Worm (Caenorhabditis elegans) whole organism, early embryonic: ENCODE measurements around the gene fbxa-6.

Experiments
- B0310.2 ChIP-seq: sonication (generic microtip); optimal IDR thresholded peaks from 2 replicates; lab custom pipeline; 2016; ENCODE audit warnings: mild to moderate bottlenecking, missing genetic modification characterization, missing compliant biosample characterization
- F13C5.2 ChIP-seq: sonication (generic microtip); optimal IDR thresholded peaks from 2 replicates; lab custom pipeline; 2017; ENCODE audit warnings: mild to moderate bottlenecking, missing genetic modification characterization, inconsistent platforms, missing compliant biosample characterization
- ama-1 ChIP-seq: fragments of 150-350 bp; optimal IDR thresholded peaks from 2 replicates; lab custom pipeline; 2014
- ceh-13 ChIP-seq: fragments of 200-800 bp; sonication (Bioruptor generic); optimal IDR thresholded peaks from 2 replicates; lab custom pipeline; 2018; ENCODE audit warnings: mild to moderate bottlenecking, missing genetic modification characterization, missing compliant biosample characterization
- ceh-36 ChIP-seq: sonication (generic microtip); optimal IDR thresholded peaks from 2 replicates; lab custom pipeline; 2016; ENCODE audit warnings: missing genetic modification characterization, inconsistent platforms, missing compliant biosample characterization
- flt-1 ChIP-seq: fragments of 200-800 bp; sonication (Bioruptor generic); IDR thresholded peaks from 2 replicates; pipeline ENCODE4 v1.3.6; 2022; ENCODE audit warnings: missing genetic modification characterization, missing compliant biosample characterization
- hmbx-1 ChIP-seq: sonication (generic microtip); optimal IDR thresholded peaks from 2 replicates; lab custom pipeline; 2016; ENCODE audit warnings: mild to moderate bottlenecking, missing genetic modification characterization, missing compliant biosample characterization
- hnd-1 ChIP-seq: sonication (generic microtip); optimal IDR thresholded peaks from 2 replicates; lab custom pipeline; 2016; ENCODE audit warnings: missing genetic modification characterization, missing compliant biosample characterization
- pes-1 ChIP-seq: fragments of 200-800 bp; sonication (Bioruptor generic); IDR thresholded peaks from 2 replicates; pipeline ENCODE4 v1.3.6; 2022; ENCODE audit warnings: missing genetic modification reagents, missing genetic modification characterization, missing compliant biosample characterization
- scrt-1 ChIP-seq: fragments of 200-800 bp; sonication (Bioruptor generic); IDR thresholded peaks from 2 replicates; pipeline ENCODE4 v1.3.6; 2022; ENCODE audit warnings: missing genetic modification characterization, missing compliant biosample characterization
- sea-1 ChIP-seq: fragments of 200-800 bp; sonication (Bioruptor generic); conservative IDR thresholded peaks from 2 replicates; pipeline ENCODE4 v1.3.6; 2022; ENCODE audit warnings: missing genetic modification characterization, missing compliant biosample characterization
- tbx-37 ChIP-seq: fragments of 200-800 bp; sonication (Bioruptor generic); conservative IDR thresholded peaks from 2 replicates; pipeline ENCODE4 v1.3.6; 2022; ENCODE audit warnings: missing genetic modification reagents, missing genetic modification characterization, missing compliant biosample characterization
- tra-4 ChIP-seq: sonication (generic microtip); optimal IDR thresholded peaks from 2 replicates; lab custom pipeline; 2017; ENCODE audit warnings: missing genetic modification characterization, missing compliant biosample characterization

DNA sequence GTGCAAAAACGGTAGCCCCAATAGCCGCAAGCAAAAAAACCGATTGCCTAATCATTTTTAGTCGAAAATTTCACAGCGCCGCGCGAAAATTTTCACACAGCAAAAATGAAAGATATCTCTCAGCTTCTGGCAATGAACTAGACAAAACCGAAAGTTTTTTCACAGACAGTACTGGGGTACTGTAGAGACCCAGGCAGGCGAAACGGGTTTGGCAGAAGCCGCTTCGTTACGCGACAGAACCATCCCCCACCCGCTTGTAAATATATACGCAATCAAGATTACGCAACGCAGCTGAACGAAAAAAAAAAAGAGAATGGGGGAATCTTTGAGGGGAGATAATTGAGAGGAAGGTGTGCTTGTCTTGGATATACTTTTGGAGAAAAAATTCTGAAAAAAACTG lies 16.6 kb upstream of the fbxa-6 start, which contains the start of gene H10E21.4:
- TF ChIP-seq flt-1 (GFP tag; lab: Robert Waterston, UW) (no peak), ama-1 (no peak), sea-1 (GFP tag; lab: Robert Waterston, UW) (no peak), F13C5.2 (tag; lab: Kevin White, UChicago) (no peak), scrt-1 (no peak), hnd-1 (tag; lab: Kevin White, UChicago) (no peak), tra-4 (tag; lab: Kevin White, UChicago) (no peak), B0310.2 (tag; lab: Kevin White, UChicago) (no peak), ceh-13 (GFP tag; lab: Kevin White, UChicago) (no peak), pes-1 (GFP tag; lab: Robert Waterston, UW) (no peak), hmbx-1 (no peak), tbx-37 (GFP tag; lab: Robert Waterston, UW) (no peak), ceh-36 (tag; lab: Kevin White, UChicago) (no peak)
